Fruit fly (Drosophila melanogaster): ENCODE measurements around the gene Ubc84D.

DNA sequence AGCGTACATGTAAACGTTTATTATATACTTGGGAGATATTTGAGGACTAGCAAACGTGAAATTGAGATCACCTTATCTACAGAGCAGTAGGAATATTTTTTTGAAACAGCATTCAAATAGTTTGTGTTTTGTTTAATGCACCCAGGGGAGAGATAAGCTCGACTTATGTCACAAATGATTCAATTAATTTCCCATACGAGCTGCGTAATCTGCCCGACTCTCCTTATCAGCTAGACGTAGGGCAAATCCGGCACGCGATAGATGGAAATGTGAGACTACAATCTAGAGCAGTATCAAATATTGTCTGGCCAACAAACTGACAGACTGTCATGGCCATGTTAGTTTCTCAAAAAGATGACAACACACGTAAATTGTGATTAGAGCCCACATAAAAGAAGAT is 19.8 kb downstream of the Ubc84D start:
- no peak for TF ChIP-seq CG1024 (GFP tag; IDR thresholded peaks at IDR 0.05)
- no peak for TF ChIP-seq Xbp1 (GFP tag; optimal IDR thresholded peaks at IDR 0.05)
- no peak for TF ChIP-seq sens (GFP tag)
- no peak for TF ChIP-seq Spps (tag; optimal IDR thresholded peaks at IDR 0.05)
